Fruit fly (Drosophila melanogaster) whole organism, embryonic: Measurements from ENCODE around the gene Creld.

ENCODE experiments used
- C15 ChIP-seq: fragments of 200-800 bp; sonication (Bioruptor generic); IDR thresholded peaks from 3 replicates; pipeline ENCODE4 v1.3.6; 2022; ENCODE audit warnings: missing biosample characterization, missing genetic modification characterization
- CG10321 ChIP-seq: fragments of 200-800 bp; sonication (Bioruptor generic); IDR thresholded peaks from 2 replicates; pipeline ENCODE4 v1.3.6; 2022; ENCODE audit warnings: missing biosample characterization, missing genetic modification characterization
- CG10431 ChIP-seq: fragments of 200-800 bp; sonication (Bioruptor generic); optimal IDR thresholded peaks from 3 replicates; lab custom pipeline; 2018; ENCODE audit warnings: missing biosample characterization, mild to moderate bottlenecking, missing genetic modification characterization
- CG10462 ChIP-seq: fragments of 200-800 bp; sonication (Bioruptor generic); optimal IDR thresholded peaks from 2 replicates; lab custom pipeline; 2016; ENCODE audit warnings: missing biosample characterization, missing genetic modification characterization
- CG12299 ChIP-seq: fragments of 200-800 bp; sonication (Bioruptor generic); optimal IDR thresholded peaks from 2 replicates; lab custom pipeline; 2018; ENCODE audit warnings: missing biosample characterization, mild to moderate bottlenecking, missing genetic modification characterization
- CG13123 ChIP-seq: fragments of 200-800 bp; sonication (Bioruptor generic); optimal IDR thresholded peaks from 2 replicates; lab custom pipeline; 2016; ENCODE audit warnings: missing biosample characterization, missing genetic modification characterization
- CG13296 ChIP-seq: fragments of 200-800 bp; sonication (Bioruptor generic); optimal IDR thresholded peaks from 3 replicates; lab custom pipeline; 2018; ENCODE audit warnings: missing biosample characterization, mild to moderate bottlenecking, missing genetic modification characterization
- CG15696 ChIP-seq: fragments of 200-800 bp; sonication (Bioruptor generic); optimal IDR thresholded peaks from 2 replicates; lab custom pipeline; 2019; ENCODE audit warnings: missing biosample characterization, mild to moderate bottlenecking, missing genetic modification characterization, moderate library complexity
- CG17361 ChIP-seq: fragments of 200-800 bp; sonication (Bioruptor generic); IDR thresholded peaks from 3 replicates; pipeline ENCODE4 v1.3.6; 2022; ENCODE audit warnings: missing biosample characterization, missing genetic modification characterization
- CG17385 ChIP-seq: fragments of 200-800 bp; sonication (Bioruptor generic); optimal IDR thresholded peaks from 3 replicates; lab custom pipeline; 2018; ENCODE audit warnings: missing biosample characterization, mild to moderate bottlenecking, missing genetic modification characterization
- CG18599 ChIP-seq: fragments of 200-800 bp; sonication (Bioruptor generic); optimal IDR thresholded peaks from 3 replicates; lab custom pipeline; 2017; ENCODE audit warnings: missing biosample characterization, missing genetic modification characterization, mild to moderate bottlenecking, moderate library complexity, missing genetic modification reagents
- CG31441 ChIP-seq: fragments of 200-800 bp; sonication (Bioruptor generic); IDR thresholded peaks from 2 replicates; pipeline ENCODE4 v1.3.6; 2022; ENCODE audit warnings: missing biosample characterization, missing genetic modification characterization
- CG33213 ChIP-seq: fragments of 200-800 bp; sonication (Bioruptor generic); optimal IDR thresholded peaks from 3 replicates; lab custom pipeline; 2016; ENCODE audit warnings: missing biosample characterization, missing genetic modification characterization
- CG3726 ChIP-seq: fragments of 200-800 bp; sonication (Bioruptor generic); IDR thresholded peaks from 3 replicates; pipeline ENCODE4, ENCODE4 v1.3.6; 2022; ENCODE audit warnings: missing biosample characterization, missing genetic modification characterization
- CG3838 ChIP-seq: fragments of 200-800 bp; sonication (Bioruptor generic); optimal IDR thresholded peaks from 3 replicates; lab custom pipeline; 2016; ENCODE audit warnings: missing biosample characterization, missing genetic modification characterization
- CG7357 ChIP-seq: fragments of 200-800 bp; sonication (Bioruptor generic); IDR thresholded peaks from 3 replicates; pipeline ENCODE4 v1.3.6; 2022; ENCODE audit warnings: missing biosample characterization, missing genetic modification characterization
- CG8924 ChIP-seq: fragments of 200-800 bp; optimal IDR thresholded peaks from 3 replicates; lab custom pipeline; 2019; ENCODE audit warnings: missing biosample characterization, mild to moderate bottlenecking, missing genetic modification characterization, moderate library complexity
- CTCF ChIP-seq: fragments of 200-800 bp; sonication (Bioruptor generic); optimal IDR thresholded peaks from 2 replicates; lab custom pipeline; 2017; ENCODE audit warnings: missing biosample characterization, mild to moderate bottlenecking, missing genetic modification characterization, moderate library complexity
- Deaf1 ChIP-seq: fragments of 200-800 bp; optimal IDR thresholded peaks from 3 replicates; lab custom pipeline; 2019; ENCODE audit warnings: missing biosample characterization, mild to moderate bottlenecking, missing genetic modification characterization, moderate library complexity
- Dfd ChIP-seq, 2 experiments: fragments of >200 bp; optimal IDR thresholded peaks; 2 replicates each; lab custom pipeline; 2017; ENCODE audit warnings: missing biosample characterization in 2 of 2, missing genetic modification characterization in 2 of 2
- Dref ChIP-seq: fragments of 200-800 bp; sonication (Bioruptor generic); IDR thresholded peaks from 2 replicates; pipeline ENCODE4 v1.3.6; 2022; ENCODE audit warnings: missing biosample characterization, missing genetic modification characterization
- Eip74EF ChIP-seq, 2 experiments: fragments of 200-800 bp in 1 of 2; fragments of >200 bp in 1 of 2; sonication (Bioruptor generic) in 1 of 2; optimal IDR thresholded peaks; 2 replicates each; lab custom pipeline; 2017 to 2019; ENCODE audit warnings: missing biosample characterization in 2 of 2, missing genetic modification characterization in 2 of 2, mild to moderate bottlenecking in 1 of 2, moderate library complexity in 1 of 2
- HLH3B ChIP-seq: fragments of 200-800 bp; sonication (Bioruptor generic); IDR thresholded peaks from 2 replicates; pipeline ENCODE4 v1.3.6; 2022; ENCODE audit warnings: missing biosample characterization, missing genetic modification characterization
- Hmr ChIP-seq: fragments of 200-800 bp; sonication (Bioruptor generic); optimal IDR thresholded peaks from 3 replicates; lab custom pipeline; 2017; ENCODE audit warnings: mild to moderate bottlenecking, missing biosample characterization, missing genetic modification reagents, missing genetic modification characterization
- Hr78 ChIP-seq, 2 experiments: fragments of 200-800 bp in 1 of 2; fragments of >200 bp in 1 of 2; sonication (Bioruptor generic) in 1 of 2; optimal IDR thresholded peaks; 2 replicates each; lab custom pipeline; 2017 to 2019; ENCODE audit warnings: missing biosample characterization in 2 of 2, missing genetic modification characterization in 2 of 2, mild to moderate bottlenecking in 1 of 2, moderate library complexity in 1 of 2
- Max ChIP-seq: fragments of 200-800 bp; sonication (Bioruptor generic); optimal IDR thresholded peaks from 2 replicates; lab custom pipeline; 2016; ENCODE audit warnings: missing biosample characterization, mild to moderate bottlenecking, missing genetic modification characterization
- Nf-YA ChIP-seq: fragments of 200-800 bp; sonication (Bioruptor generic); IDR thresholded peaks from 2 replicates; pipeline ENCODE4 v1.3.6; 2022; ENCODE audit warnings: missing biosample characterization, missing genetic modification characterization
- NfI ChIP-seq: fragments of 200-800 bp; sonication (Bioruptor generic); optimal IDR thresholded peaks from 3 replicates; lab custom pipeline; 2018; ENCODE audit warnings: missing biosample characterization, mild to moderate bottlenecking, missing genetic modification characterization, moderate library complexity
- PHDP ChIP-seq: fragments of 200-800 bp; sonication (Bioruptor generic); optimal IDR thresholded peaks from 3 replicates; lab custom pipeline; 2018; ENCODE audit warnings: missing biosample characterization, mild to moderate bottlenecking, missing genetic modification characterization, moderate library complexity
- Rfx ChIP-seq: fragments of 200-800 bp; sonication (Bioruptor generic); IDR thresholded peaks from 2 replicates; pipeline ENCODE4 v1.3.6; 2022; ENCODE audit warnings: missing biosample characterization, missing genetic modification characterization
- Six4 ChIP-seq: fragments of 200-800 bp; sonication (Bioruptor generic); optimal IDR thresholded peaks from 2 replicates; lab custom pipeline; 2016; ENCODE audit warnings: missing biosample characterization, missing genetic modification characterization
- TFAM ChIP-seq: fragments of 200-800 bp; sonication (Bioruptor generic); optimal IDR thresholded peaks from 2 replicates; lab custom pipeline; 2017; ENCODE audit warnings: missing biosample characterization, missing genetic modification characterization, inconsistent platforms
- al ChIP-seq: fragments of 200-800 bp; sonication (Bioruptor generic); IDR thresholded peaks from 2 replicates; pipeline ENCODE4 v1.3.6; 2022; ENCODE audit warnings: missing biosample characterization, missing genetic modification characterization
- ap ChIP-seq: fragments of 200-800 bp; sonication (Bioruptor generic); IDR thresholded peaks from 2 replicates; pipeline ENCODE4 v1.3.6; 2022; ENCODE audit warnings: missing biosample characterization, missing genetic modification characterization
- bcd ChIP-seq: fragments of 200-800 bp; sonication (Bioruptor generic); optimal IDR thresholded peaks from 2 replicates; lab custom pipeline; 2017; ENCODE audit warnings: missing biosample characterization, mild to moderate bottlenecking, missing genetic modification characterization
- ci ChIP-seq: fragments of 200-800 bp; sonication (Bioruptor generic); IDR thresholded peaks from 3 replicates; pipeline ENCODE4 v1.3.6; 2022; ENCODE audit warnings: missing biosample characterization, missing genetic modification characterization
- eve ChIP-seq, 2 experiments: fragments of >200 bp; optimal IDR thresholded peaks; 2 replicates each; lab custom pipeline; 2017; ENCODE audit warnings: missing biosample characterization in 2 of 2, missing genetic modification characterization in 2 of 2
- gfzf ChIP-seq: fragments of 200-800 bp; sonication (Bioruptor generic); optimal IDR thresholded peaks from 2 replicates; lab custom pipeline; 2016; ENCODE audit warnings: missing biosample characterization, mild to moderate bottlenecking, missing genetic modification characterization, moderate library complexity
- gsb ChIP-seq: fragments of 200-800 bp; sonication (Bioruptor generic); IDR thresholded peaks from 2 replicates; pipeline ENCODE4 v1.3.6; 2022; ENCODE audit warnings: missing biosample characterization, missing genetic modification characterization
- jigr1 ChIP-seq: fragments of 200-800 bp; sonication (Bioruptor generic); IDR thresholded peaks from 3 replicates; pipeline ENCODE4 v1.3.6; 2022; ENCODE audit warnings: missing biosample characterization, missing genetic modification characterization
- kah ChIP-seq: fragments of 200-800 bp; sonication (Bioruptor generic); optimal IDR thresholded peaks from 2 replicates; lab custom pipeline; 2018; ENCODE audit warnings: missing biosample characterization, mild to moderate bottlenecking, missing genetic modification characterization
- lilli ChIP-seq: fragments of 200-800 bp; sonication (Bioruptor generic); optimal IDR thresholded peaks from 3 replicates; lab custom pipeline; 2016; ENCODE audit warnings: missing biosample characterization, missing genetic modification characterization
- nerfin-1 ChIP-seq: fragments of 200-800 bp; sonication (Bioruptor generic); optimal IDR thresholded peaks from 3 replicates; lab custom pipeline; 2019; ENCODE audit warnings: missing biosample characterization, mild to moderate bottlenecking, missing genetic modification characterization, moderate library complexity
- org-1 ChIP-seq: fragments of 200-800 bp; sonication (Bioruptor generic); optimal IDR thresholded peaks from 2 replicates; lab custom pipeline; 2017; ENCODE audit warnings: missing biosample characterization, missing genetic modification characterization
- pum ChIP-seq: fragments of 200-800 bp; sonication (Bioruptor generic); optimal IDR thresholded peaks from 2 replicates; lab custom pipeline; 2016; ENCODE audit warnings: missing biosample characterization, missing genetic modification characterization
- sc ChIP-seq, 3 experiments: fragments of >200 bp in 2 of 3; fragments of 200-800 bp in 1 of 3; sonication (Bioruptor generic) in 1 of 3; optimal IDR thresholded peaks; 2 replicates in 2 of 3; 3 replicates in 1 of 3; lab custom pipeline; 2017; ENCODE audit warnings: mild to moderate bottlenecking in 1 of 3, missing biosample characterization in 1 of 3, missing genetic modification characterization in 1 of 3, missing genetic modification reagents in 1 of 3
- stc ChIP-seq: fragments of 200-800 bp; sonication (Bioruptor generic); IDR thresholded peaks from 2 replicates; pipeline ENCODE4 v1.3.6; 2022; ENCODE audit warnings: missing biosample characterization, missing genetic modification characterization
- tna ChIP-seq: fragments of 200-800 bp; sonication (Bioruptor generic); IDR thresholded peaks from 2 replicates; pipeline ENCODE4 v1.3.6; 2022; ENCODE audit warnings: missing biosample characterization, missing genetic modification characterization; ENCODE audit not compliant: partially characterized antibody
- unpg ChIP-seq: fragments of 200-800 bp; sonication (Bioruptor generic); optimal IDR thresholded peaks from 3 replicates; lab custom pipeline; 2018; ENCODE audit warnings: missing biosample characterization, mild to moderate bottlenecking, missing genetic modification characterization, moderate library complexity
- vvl ChIP-seq: fragments of 200-800 bp; sonication (Bioruptor generic); IDR thresholded peaks from 2 replicates; pipeline ENCODE4 v1.3.6; 2022; ENCODE audit warnings: missing biosample characterization, missing genetic modification characterization
- wdn ChIP-seq: fragments of 200-800 bp; sonication (Bioruptor generic); IDR thresholded peaks from 2 replicates; pipeline ENCODE4 v1.3.6; 2022; ENCODE audit warnings: missing biosample characterization, missing genetic modification characterization
- zf30C ChIP-seq: fragments of 200-800 bp; sonication (Bioruptor generic); optimal IDR thresholded peaks from 3 replicates; lab custom pipeline; 2018; ENCODE audit warnings: missing biosample characterization, mild to moderate bottlenecking, missing genetic modification characterization

Gene Creld

DNA sequence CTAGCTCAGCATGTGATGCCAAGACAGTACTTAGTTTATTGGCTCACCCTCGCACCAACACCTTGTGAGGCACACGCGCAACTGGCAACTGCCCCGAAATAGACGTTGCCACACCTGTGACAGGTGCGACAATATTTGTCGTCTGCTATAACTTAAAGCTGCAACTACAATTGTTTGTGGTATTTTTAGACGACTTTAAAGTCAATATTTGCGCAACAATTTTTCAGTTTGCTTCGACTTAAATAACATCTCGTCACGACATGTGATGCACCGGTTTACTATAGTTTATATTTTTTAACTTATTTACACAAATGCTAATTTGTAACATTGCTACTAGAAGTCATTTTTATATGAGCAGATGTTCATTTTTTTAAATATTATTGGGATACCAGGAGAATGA lies 21.0 kb upstream of the Creld start (continued):
- no peak for TF ChIP-seq CG10321 (GFP tag; lab: Robert Waterston, UW)
- no peak for TF ChIP-seq eve (GFP tag; optimal IDR thresholded peaks at IDR 0.05; lab: Kevin White, UChicago)
- peak; percentile 20; the same call in 1 of the 2 replicates for TF ChIP-seq CG31441 (GFP tag; lab: Robert Waterston, UW)
- TF ChIP-seq bcd (GFP tag; lab: Kevin White, UChicago): no peak
- TF ChIP-seq gfzf: no peak
- TF ChIP-seq stc (GFP tag; lab: Robert Waterston, UW): peak; percentile 59
- TF ChIP-seq C15 (GFP tag; lab: Robert Waterston, UW): no peak
- no peak; the same call in 1 of the 2 replicates for TF ChIP-seq HLH3B (GFP tag; lab: Robert Waterston, UW)
- peak; percentile 36 for TF ChIP-seq CTCF (GFP tag; lab: Kevin White, UChicago)
- TF ChIP-seq ci (GFP tag; lab: Robert Waterston, UW): peak; percentile 58; the same call in 1 of the 3 replicates
- TF ChIP-seq kah: peak; percentile 38
- peak; percentile 49 for TF ChIP-seq Hmr
- TF ChIP-seq tna (GFP tag; lab: Robert Waterston, UW): no peak
- TF ChIP-seq ap (GFP tag; lab: Robert Waterston, UW): no peak
- no peak for TF ChIP-seq CG17361 (GFP tag; lab: Robert Waterston, UW)
- TF ChIP-seq TFAM (GFP tag; lab: Kevin White, UChicago): no peak
- no peak for TF ChIP-seq Deaf1 (tag; lab: Kevin White, UChicago)
- peak; percentile 55 for TF ChIP-seq PHDP (tag; lab: Kevin White, UChicago)
- peak in 1 of 2 experiments; percentile 46 for TF ChIP-seq Eip74EF (GFP tag; optimal IDR thresholded peaks at IDR 0.05; lab: Kevin White, UChicago)
- peak; percentile 72 for TF ChIP-seq CG13296
- no peak for TF ChIP-seq Rfx
- TF ChIP-seq CG10431 (GFP tag; lab: Kevin White, UChicago): peak; percentile 64
- TF ChIP-seq vvl: no peak
- no peak for TF ChIP-seq Six4 (GFP tag; lab: Kevin White, UChicago)
- TF ChIP-seq CG3838 (GFP tag; lab: Kevin White, UChicago): no peak
- TF ChIP-seq al (GFP tag; lab: Robert Waterston, UW): no peak
- TF ChIP-seq CG12299: peak; percentile 57
- TF ChIP-seq gsb (GFP tag; lab: Robert Waterston, UW): no peak
- no peak for TF ChIP-seq pum (GFP tag; lab: Kevin White, UChicago)
- peak; percentile 74 for TF ChIP-seq CG18599 (GFP tag; lab: Kevin White, UChicago)
- TF ChIP-seq Dref (GFP tag; lab: Robert Waterston, UW): no peak
- no peak for TF ChIP-seq CG13123 (GFP tag; lab: Kevin White, UChicago)
- no peak for TF ChIP-seq wdn (GFP tag; lab: Robert Waterston, UW)
- peak; percentile 47 for TF ChIP-seq CG17385 (GFP tag; lab: Kevin White, UChicago)
- TF ChIP-seq Max (GFP tag; lab: Kevin White, UChicago): no peak
- TF ChIP-seq CG3726 (GFP tag; lab: Robert Waterston, UW): no peak
- peak; percentile 6 for TF ChIP-seq CG8924 (tag; lab: Kevin White, UChicago)
- TF ChIP-seq CG15696 (tag; lab: Kevin White, UChicago): no peak
- TF ChIP-seq Dfd (GFP tag; optimal IDR thresholded peaks at IDR 0.05; lab: Kevin White, UChicago): no peak
- no peak for TF ChIP-seq sc (optimal IDR thresholded peaks at IDR 0.05; lab: Kevin White, UChicago)
- TF ChIP-seq sc (GFP tag; optimal IDR thresholded peaks at IDR 0.05; lab: Kevin White, UChicago): no peak
- TF ChIP-seq zf30C (GFP tag; lab: Kevin White, UChicago): no peak
- TF ChIP-seq Hr78 (GFP tag; optimal IDR thresholded peaks at IDR 0.05; lab: Kevin White, UChicago): no peak
- peak; percentile 61 for TF ChIP-seq org-1
- no peak for TF ChIP-seq CG10462 (GFP tag; lab: Kevin White, UChicago)
- TF ChIP-seq CG7357 (GFP tag; lab: Robert Waterston, UW): no peak
- TF ChIP-seq lilli (GFP tag; lab: Kevin White, UChicago): peak; percentile 2
- peak; percentile 55 for TF ChIP-seq nerfin-1
- TF ChIP-seq unpg: peak; percentile 47
- no peak for TF ChIP-seq CG33213 (GFP tag; lab: Kevin White, UChicago)
- TF ChIP-seq NfI (GFP tag; lab: Kevin White, UChicago): peak; percentile 22
- no peak for TF ChIP-seq jigr1 (GFP tag; lab: Robert Waterston, UW)
- peak; percentile 54; the same call in 1 of the 2 replicates for TF ChIP-seq Nf-YA (GFP tag; lab: Robert Waterston, UW)
